Fruit fly (Drosophila melanogaster) whole organism, adult: Measurements from ENCODE around the gene NC2beta.

Experiments
- CG12768 ChIP-seq: fragments of 200-800 bp; sonication (Bioruptor generic); optimal IDR thresholded peaks from 2 replicates; lab custom pipeline; 2017; ENCODE audit warnings: missing biosample characterization, missing genetic modification characterization, mild to moderate bottlenecking, moderate library complexity, missing genetic modification reagents
- CG7101 ChIP-seq: fragments of 200-800 bp; sonication (Bioruptor generic); optimal IDR thresholded peaks from 2 replicates; lab custom pipeline; 2018; ENCODE audit warnings: missing biosample characterization, mild to moderate bottlenecking, missing genetic modification characterization, moderate library complexity
- Clk ChIP-seq: fragments of 200-800 bp; sonication (Bioruptor generic); optimal IDR thresholded peaks from 2 replicates; lab custom pipeline; 2017; ENCODE audit warnings: missing biosample characterization, missing genetic modification characterization
- Crg-1 ChIP-seq: fragments of 200-800 bp; sonication (Bioruptor generic); optimal IDR thresholded peaks from 2 replicates; lab custom pipeline; 2016; ENCODE audit warnings: missing biosample characterization, missing genetic modification characterization
- Mnt ChIP-seq: fragments of 200-800 bp; sonication (Bioruptor generic); optimal IDR thresholded peaks from 2 replicates; lab custom pipeline; 2016; ENCODE audit warnings: missing biosample characterization, mild to moderate bottlenecking, missing genetic modification characterization
- bab1 ChIP-seq: fragments of 200-800 bp; sonication (Bioruptor generic); optimal IDR thresholded peaks from 3 replicates; lab custom pipeline; 2019; ENCODE audit warnings: missing biosample characterization, mild to moderate bottlenecking, missing genetic modification characterization, moderate library complexity
- cic ChIP-seq: fragments of 200-800 bp; sonication (Bioruptor generic); optimal IDR thresholded peaks from 2 replicates; lab custom pipeline; 2017; ENCODE audit warnings: missing biosample characterization, mild to moderate bottlenecking, missing genetic modification characterization, moderate library complexity
- cnc ChIP-seq, 2 experiments: fragments of >200 bp; optimal IDR thresholded peaks; 2 replicates each; lab custom pipeline; 2017
- kay ChIP-seq: fragments of 200-800 bp; sonication (Bioruptor generic); peaks from one replicate; lab custom pipeline; 2016; ENCODE audit warnings: missing biosample characterization, missing genetic modification characterization, borderline replicate concordance
- pad ChIP-seq: fragments of 200-800 bp; sonication (Bioruptor generic); optimal IDR thresholded peaks from 3 replicates; lab custom pipeline; 2017; ENCODE audit warnings: missing biosample characterization, missing genetic modification characterization, mild to moderate bottlenecking, moderate library complexity, missing genetic modification reagents
- tj ChIP-seq: fragments of 200-800 bp; sonication (Bioruptor generic); optimal IDR thresholded peaks from 3 replicates; lab custom pipeline; 2017; ENCODE audit warnings: missing biosample characterization, mild to moderate bottlenecking, missing genetic modification characterization, moderate library complexity

The NC2beta gene

dm6 chr2L:15057225-15058117 lies 49.9 kb downstream of the NC2beta start, which contains the start of gene ck:
ck (minus strand) TSS chr2L:15057862.
- no peak for TF ChIP-seq kay (GFP tag; lab: Kevin White, UChicago)
- no peak for TF ChIP-seq cnc (optimal IDR thresholded peaks at IDR 0.05; lab: Kevin White, UChicago)
- no peak for TF ChIP-seq CG7101 (tag; lab: Kevin White, UChicago)
- TF ChIP-seq bab1, result peak; percentile 10
- TF ChIP-seq Clk, result no peak
- peak; percentile 1 for TF ChIP-seq pad (GFP tag; lab: Kevin White, UChicago)

DNA sequence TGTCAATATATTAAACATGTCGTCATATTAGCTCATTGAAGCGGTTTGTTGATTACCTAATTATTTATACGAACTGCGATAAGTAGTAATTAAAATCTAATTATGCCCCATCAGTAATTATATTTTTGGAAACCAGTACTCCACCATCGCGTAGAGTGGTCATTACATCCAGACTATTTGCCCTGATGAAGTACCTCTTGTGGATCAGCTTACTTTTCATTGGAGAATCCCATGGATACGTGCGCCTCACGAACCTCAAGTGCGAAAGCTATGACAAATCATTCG lies 50.4 kb downstream of the NC2beta start, which contains the start of gene CG33679:
Gene CG33679 (plus strand): TSS at position 186 of the 285 bp plus-strand sequence.
- TF ChIP-seq cic (GFP tag; lab: Kevin White, UChicago) (no peak), Clk (no peak), Crg-1 (GFP tag; lab: Kevin White, UChicago) (no peak), kay (GFP tag; lab: Kevin White, UChicago) (no peak), CG12768 (GFP tag; lab: Kevin White, UChicago) (no peak), tj (GFP tag; lab: Kevin White, UChicago) (no peak), Mnt (GFP tag; lab: Kevin White, UChicago) (no peak)
